Fruit fly (Drosophila melanogaster) whole organism, pupa: ENCODE results near the gene ewg.
A peak's percentile ranks its signal among the peaks of the same experiment; 100 is the strongest.

ENCODE experiments used
- CG10348 ChIP-seq: fragments of 200-800 bp; sonication (Bioruptor generic); IDR thresholded peaks from 2 replicates; pipeline ENCODE4 v1.3.6; 2022; ENCODE audit warnings: missing biosample characterization, missing genetic modification characterization
- CG12605 ChIP-seq: fragments of 200-800 bp; sonication (Bioruptor generic); IDR thresholded peaks from 2 replicates; pipeline ENCODE4 v1.3.6; 2022; ENCODE audit warnings: missing biosample characterization, missing genetic modification characterization
- CG13204 ChIP-seq: fragments of 200-800 bp; sonication (Bioruptor generic); optimal IDR thresholded peaks from 2 replicates; lab custom pipeline; 2018; ENCODE audit warnings: missing biosample characterization, mild to moderate bottlenecking, missing genetic modification characterization, moderate library complexity
- CG14655 ChIP-seq: fragments of 200-800 bp; sonication (Bioruptor generic); optimal IDR thresholded peaks from 3 replicates; lab custom pipeline; 2017; ENCODE audit warnings: mild to moderate bottlenecking, missing biosample characterization, missing genetic modification reagents, missing genetic modification characterization
- CG17806 ChIP-seq: fragments of 200-800 bp; sonication (Bioruptor generic); optimal IDR thresholded peaks from 2 replicates; lab custom pipeline; 2018; ENCODE audit warnings: missing biosample characterization, mild to moderate bottlenecking, missing genetic modification characterization, moderate library complexity
- CG32121 ChIP-seq: fragments of 200-800 bp; sonication (Bioruptor generic); IDR thresholded peaks from 2 replicates; pipeline ENCODE4 v1.3.6; 2022; ENCODE audit warnings: missing biosample characterization, missing genetic modification characterization
- CG8159 ChIP-seq: fragments of 200-800 bp; sonication (Bioruptor generic); optimal IDR thresholded peaks from 3 replicates; lab custom pipeline; 2018; ENCODE audit warnings: missing biosample characterization, mild to moderate bottlenecking, missing genetic modification characterization, moderate library complexity
- CG8301 ChIP-seq: fragments of 200-800 bp; sonication (Bioruptor generic); optimal IDR thresholded peaks from 2 replicates; lab custom pipeline; 2018; ENCODE audit warnings: missing biosample characterization, mild to moderate bottlenecking, missing genetic modification characterization
- CG9948 ChIP-seq: fragments of 200-800 bp; sonication (Bioruptor generic); optimal IDR thresholded peaks from 2 replicates; lab custom pipeline; 2018; ENCODE audit warnings: missing biosample characterization, mild to moderate bottlenecking, missing genetic modification characterization, moderate library complexity
- EcR ChIP-seq: fragments of 200-800 bp; sonication (Bioruptor generic); optimal IDR thresholded peaks from 3 replicates; lab custom pipeline; 2019; ENCODE audit warnings: missing biosample characterization, missing genetic modification characterization, mild to moderate bottlenecking, moderate library complexity, missing genetic modification reagents
- Pif1A ChIP-seq: fragments of 200-800 bp; sonication (Bioruptor generic); optimal IDR thresholded peaks from 3 replicates; lab custom pipeline; 2016; ENCODE audit warnings: missing biosample characterization, missing genetic modification characterization
- Snoo ChIP-seq: fragments of 200-800 bp; sonication (Bioruptor generic); optimal IDR thresholded peaks from 3 replicates; lab custom pipeline; 2017; ENCODE audit warnings: missing biosample characterization, mild to moderate bottlenecking, missing genetic modification characterization, inconsistent platforms

DNA sequence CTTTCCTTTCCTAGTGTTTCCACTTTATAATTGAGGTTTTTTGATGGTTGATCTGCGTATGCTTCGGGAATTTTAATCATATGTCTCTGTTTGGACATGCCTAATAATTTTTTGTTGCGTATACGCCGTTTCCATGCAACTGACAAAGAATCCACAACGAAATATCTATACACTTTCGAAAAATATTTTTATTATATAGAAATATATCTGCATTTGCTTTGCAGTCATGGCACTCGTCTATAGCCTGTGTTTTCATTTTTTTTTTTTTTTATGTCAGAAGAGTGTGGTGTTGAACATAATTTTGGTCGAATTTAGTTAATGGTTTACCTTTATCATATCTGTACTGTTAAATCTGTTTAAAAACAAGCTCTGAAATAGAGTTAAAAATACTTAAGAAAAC lies 16.7 kb downstream of the ewg start:
- TF ChIP-seq CG10348 (GFP tag; lab: Robert Waterston, UW): no peak
- no peak for TF ChIP-seq CG12605 (GFP tag; lab: Robert Waterston, UW)
- no peak for TF ChIP-seq CG13204 (GFP tag; lab: Kevin White, UChicago)
- no peak for TF ChIP-seq CG17806 (tag; lab: Kevin White, UChicago)
- TF ChIP-seq Snoo (tag; lab: Kevin White, UChicago): no peak
- no peak for TF ChIP-seq CG14655 (GFP tag; lab: Kevin White, UChicago)
- TF ChIP-seq Pif1A (GFP tag; lab: Kevin White, UChicago): no peak
- TF ChIP-seq CG32121 (GFP tag; lab: Robert Waterston, UW): no peak
- no peak for TF ChIP-seq CG8301 (tag; lab: Kevin White, UChicago)
- no peak for TF ChIP-seq CG9948 (tag; lab: Kevin White, UChicago)
- no peak for TF ChIP-seq EcR
- TF ChIP-seq CG8159 (tag; lab: Kevin White, UChicago): peak; percentile 26
